Worm (Caenorhabditis elegans) whole organism, early embryonic: ENCODE measurements around the gene Y57G11C.8.

Source experiments
- B0310.2 ChIP-seq: sonication (generic microtip); optimal IDR thresholded peaks from 2 replicates; lab custom pipeline; 2016; ENCODE audit warnings: mild to moderate bottlenecking, missing genetic modification characterization, missing compliant biosample characterization
- F13C5.2 ChIP-seq: sonication (generic microtip); optimal IDR thresholded peaks from 2 replicates; lab custom pipeline; 2017; ENCODE audit warnings: mild to moderate bottlenecking, missing genetic modification characterization, inconsistent platforms, missing compliant biosample characterization
- aly-1 ChIP-seq: sonication (generic microtip); optimal IDR thresholded peaks from 2 replicates; lab custom pipeline; 2016; ENCODE audit warnings: missing genetic modification characterization, missing compliant biosample characterization
- ama-1 ChIP-seq: fragments of 150-350 bp; optimal IDR thresholded peaks from 2 replicates; lab custom pipeline; 2014
- ceh-13 ChIP-seq: fragments of 200-800 bp; sonication (Bioruptor generic); optimal IDR thresholded peaks from 2 replicates; lab custom pipeline; 2018; ENCODE audit warnings: mild to moderate bottlenecking, missing genetic modification characterization, missing compliant biosample characterization
- ceh-36 ChIP-seq: sonication (generic microtip); optimal IDR thresholded peaks from 2 replicates; lab custom pipeline; 2016; ENCODE audit warnings: missing genetic modification characterization, inconsistent platforms, missing compliant biosample characterization
- ets-7 ChIP-seq: sonication (generic microtip); optimal IDR thresholded peaks from 2 replicates; lab custom pipeline; 2016; ENCODE audit warnings: missing genotype, missing genetic modification characterization, missing compliant biosample characterization
- flt-1 ChIP-seq: fragments of 200-800 bp; sonication (Bioruptor generic); IDR thresholded peaks from 2 replicates; pipeline ENCODE4 v1.3.6; 2022; ENCODE audit warnings: missing genetic modification characterization, missing compliant biosample characterization
- hmbx-1 ChIP-seq: sonication (generic microtip); optimal IDR thresholded peaks from 2 replicates; lab custom pipeline; 2016; ENCODE audit warnings: mild to moderate bottlenecking, missing genetic modification characterization, missing compliant biosample characterization
- hmg-4 ChIP-seq: fragments of 200-800 bp; sonication (Bioruptor generic); optimal IDR thresholded peaks from 2 replicates; lab custom pipeline; 2018; ENCODE audit warnings: mild to moderate bottlenecking, missing genetic modification characterization, missing compliant biosample characterization
- hnd-1 ChIP-seq: sonication (generic microtip); optimal IDR thresholded peaks from 2 replicates; lab custom pipeline; 2016; ENCODE audit warnings: missing genetic modification characterization, missing compliant biosample characterization
- pes-1 ChIP-seq: fragments of 200-800 bp; sonication (Bioruptor generic); IDR thresholded peaks from 2 replicates; pipeline ENCODE4 v1.3.6; 2022; ENCODE audit warnings: missing genetic modification reagents, missing genetic modification characterization, missing compliant biosample characterization
- scrt-1 ChIP-seq: fragments of 200-800 bp; sonication (Bioruptor generic); IDR thresholded peaks from 2 replicates; pipeline ENCODE4 v1.3.6; 2022; ENCODE audit warnings: missing genetic modification characterization, missing compliant biosample characterization
- sea-1 ChIP-seq: fragments of 200-800 bp; sonication (Bioruptor generic); conservative IDR thresholded peaks from 2 replicates; pipeline ENCODE4 v1.3.6; 2022; ENCODE audit warnings: missing genetic modification characterization, missing compliant biosample characterization
- tbx-11 ChIP-seq: fragments of 200-800 bp; sonication (Bioruptor generic); IDR thresholded peaks from 2 replicates; pipeline ENCODE4 v1.3.6; 2022; ENCODE audit warnings: missing genetic modification characterization, missing compliant biosample characterization
- tbx-37 ChIP-seq: fragments of 200-800 bp; sonication (Bioruptor generic); conservative IDR thresholded peaks from 2 replicates; pipeline ENCODE4 v1.3.6; 2022; ENCODE audit warnings: missing genetic modification reagents, missing genetic modification characterization, missing compliant biosample characterization
- tra-4 ChIP-seq: sonication (generic microtip); optimal IDR thresholded peaks from 2 replicates; lab custom pipeline; 2017; ENCODE audit warnings: missing genetic modification characterization, missing compliant biosample characterization

The Y57G11C.8 gene

ce11 chrIV:14792602-14793232 is 11.1 kb downstream of the Y57G11C.8 start, which contains the start of gene gdi-1:
Gene gdi-1 (minus strand): TSS chrIV:14792887.
- TF ChIP-seq flt-1 (GFP tag; lab: Robert Waterston, UW), result no peak
- no peak for TF ChIP-seq B0310.2 (tag; lab: Kevin White, UChicago)
- TF ChIP-seq scrt-1 (GFP tag; lab: Robert Waterston, UW), result no peak
- no peak for TF ChIP-seq ceh-36
- no peak for TF ChIP-seq ama-1 (lab: Kevin White, UChicago)
- TF ChIP-seq tbx-37 (GFP tag; lab: Robert Waterston, UW), result no peak
- TF ChIP-seq aly-1 (tag; lab: Kevin White, UChicago), result no peak
- no peak for TF ChIP-seq F13C5.2 (tag; lab: Kevin White, UChicago)

DNA sequence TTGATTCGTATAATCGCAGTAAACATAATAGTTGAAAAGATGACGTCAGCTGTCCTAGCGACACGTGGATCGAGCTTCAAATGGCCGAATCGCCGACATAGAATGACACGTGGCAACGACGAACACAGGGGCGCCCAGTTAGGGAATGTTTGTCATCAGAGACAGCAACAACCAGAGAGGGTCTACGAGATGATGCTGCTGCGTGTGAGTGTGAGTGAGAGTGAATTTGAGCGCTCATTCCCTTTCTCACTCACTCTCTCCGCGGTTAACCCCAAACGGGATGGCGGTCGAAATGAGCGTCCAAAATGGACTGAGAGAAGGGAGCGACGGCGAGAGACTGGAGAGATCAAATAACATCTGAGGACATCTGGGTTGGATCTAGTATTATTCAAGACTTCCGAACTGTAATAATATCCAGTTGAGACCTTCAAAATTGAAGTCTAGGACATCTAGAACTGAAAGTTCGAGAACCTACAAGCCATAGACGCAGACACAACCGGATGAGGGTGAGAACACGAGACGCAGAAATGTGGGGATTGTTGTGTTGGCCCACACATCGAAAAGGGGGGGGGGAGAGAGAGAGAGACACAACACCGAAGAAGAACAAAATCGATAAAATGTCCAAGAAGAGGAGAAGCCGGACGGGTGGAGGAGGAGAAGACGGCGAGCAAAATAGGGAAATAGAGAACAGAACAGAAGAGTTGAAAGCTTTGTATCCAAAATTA is 12.4 kb downstream of the Y57G11C.8 start:
- TF ChIP-seq tbx-11 (GFP tag; lab: Robert Waterston, UW) (no peak), hmbx-1 (tag; lab: Kevin White, UChicago) (no peak), ama-1 (lab: Kevin White, UChicago) (no peak), aly-1 (tag; lab: Kevin White, UChicago) (no peak), B0310.2 (tag; lab: Kevin White, UChicago) (no peak), tra-4 (tag; lab: Kevin White, UChicago) (no peak), hmg-4 (GFP tag; lab: Kevin White, UChicago) (peak; percentile 16)

- no peak for TF ChIP-seq tbx-11 (GFP tag; lab: Robert Waterston, UW)
- TF ChIP-seq scrt-1 (GFP tag; lab: Robert Waterston, UW), result no peak
- no peak for TF ChIP-seq flt-1 (GFP tag; lab: Robert Waterston, UW)
- no peak for TF ChIP-seq F13C5.2 (tag; lab: Kevin White, UChicago)
- no peak for TF ChIP-seq ceh-36
Measured at ce11 chrIV:14795918-14796488, 14.4 kb downstream of the Y57G11C.8 start, which contains the start of gene coq-3. Gene coq-3 (minus strand): TSS chrIV:14796324.

ce11 chrIV:14797354-14797753 is 15.7 kb downstream of the Y57G11C.8 start, which contains the start of the genes Y57G11C.1147 and nuo-3:
Gene Y57G11C.1147 (minus strand): TSS chrIV:14797514.
Gene nuo-3 (minus strand): TSS chrIV:14797544.
- TF ChIP-seq ets-7 (tag; lab: Kevin White, UChicago), result no peak
- TF ChIP-seq scrt-1 (GFP tag; lab: Robert Waterston, UW), result no peak
- TF ChIP-seq tbx-37 (GFP tag; lab: Robert Waterston, UW), result no peak
- no peak for TF ChIP-seq sea-1 (GFP tag; lab: Robert Waterston, UW)
- TF ChIP-seq aly-1 (tag; lab: Kevin White, UChicago), result no peak
- TF ChIP-seq tbx-11 (GFP tag; lab: Robert Waterston, UW), result no peak
- no peak for TF ChIP-seq pes-1
- no peak for TF ChIP-seq ama-1 (lab: Kevin White, UChicago)
- TF ChIP-seq flt-1 (GFP tag; lab: Robert Waterston, UW), result no peak
- no peak for TF ChIP-seq ceh-36
- TF ChIP-seq ceh-13 (GFP tag; lab: Kevin White, UChicago), result no peak
- TF ChIP-seq B0310.2 (tag; lab: Kevin White, UChicago), result no peak
- no peak for TF ChIP-seq hnd-1 (tag; lab: Kevin White, UChicago)
- no peak for TF ChIP-seq hmg-4 (GFP tag; lab: Kevin White, UChicago)
- no peak for TF ChIP-seq F13C5.2 (tag; lab: Kevin White, UChicago)
- TF ChIP-seq tra-4 (tag; lab: Kevin White, UChicago), result no peak
- TF ChIP-seq hmbx-1 (tag; lab: Kevin White, UChicago), result no peak

- TF ChIP-seq hmbx-1 (tag; lab: Kevin White, UChicago) (no peak), hmg-4 (GFP tag; lab: Kevin White, UChicago) (no peak), ceh-13 (GFP tag; lab: Kevin White, UChicago) (no peak), pes-1 (no peak), ceh-36 (no peak), hnd-1 (tag; lab: Kevin White, UChicago) (no peak), tra-4 (tag; lab: Kevin White, UChicago) (no peak)
Measured at ce11 chrIV:14797849-14798248, 16.2 kb downstream of the Y57G11C.8 start, which contains the start of gene arl-8. Gene arl-8 (plus strand): TSS chrIV:14798149.

- no peak for TF ChIP-seq aly-1 (tag; lab: Kevin White, UChicago)
- TF ChIP-seq tbx-11 (GFP tag; lab: Robert Waterston, UW), result no peak
- TF ChIP-seq ceh-13 (GFP tag; lab: Kevin White, UChicago), result no peak
- TF ChIP-seq B0310.2 (tag; lab: Kevin White, UChicago), result no peak
- no peak for TF ChIP-seq ama-1 (lab: Kevin White, UChicago)
- TF ChIP-seq hnd-1 (tag; lab: Kevin White, UChicago), result no peak
- TF ChIP-seq ceh-36, result no peak
- TF ChIP-seq hmbx-1 (tag; lab: Kevin White, UChicago), result no peak
- no peak for TF ChIP-seq flt-1 (GFP tag; lab: Robert Waterston, UW)
Measured at ce11 chrIV:14799186-14799585, 17.5 kb downstream of the Y57G11C.8 start, which contains the start of gene Y57G11C.14. Gene Y57G11C.14 (plus strand): TSS chrIV:14799311.

DNA sequence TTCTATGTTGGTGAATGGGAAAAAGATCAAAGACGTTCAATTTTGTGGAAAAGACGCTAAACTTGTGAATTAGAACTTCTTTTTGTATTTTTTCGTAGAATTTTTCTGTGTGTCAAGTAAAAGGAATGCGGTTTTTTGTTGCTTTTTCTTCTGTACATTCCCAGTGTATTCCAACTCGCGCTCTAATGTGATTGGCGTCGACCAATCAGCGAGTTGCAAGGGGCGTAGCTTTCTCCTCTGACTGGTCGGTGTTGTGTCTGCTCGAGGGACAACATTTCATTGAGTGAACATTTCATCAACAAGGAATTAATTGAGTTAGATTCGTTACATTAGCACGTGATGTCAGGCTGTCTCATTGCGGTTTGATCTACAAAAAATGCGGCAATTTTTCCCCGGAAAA is 19.3 kb downstream of the Y57G11C.8 start:
- no peak for TF ChIP-seq flt-1 (GFP tag; lab: Robert Waterston, UW)
- no peak for TF ChIP-seq B0310.2 (tag; lab: Kevin White, UChicago)
- no peak for TF ChIP-seq sea-1 (GFP tag; lab: Robert Waterston, UW)
- TF ChIP-seq ceh-13 (GFP tag; lab: Kevin White, UChicago), result no peak
- no peak for TF ChIP-seq aly-1 (tag; lab: Kevin White, UChicago)
- TF ChIP-seq ceh-36, result no peak
- no peak for TF ChIP-seq pes-1
- no peak for TF ChIP-seq tbx-37 (GFP tag; lab: Robert Waterston, UW)
- no peak for TF ChIP-seq F13C5.2 (tag; lab: Kevin White, UChicago)
- TF ChIP-seq hnd-1 (tag; lab: Kevin White, UChicago), result no peak
- no peak for TF ChIP-seq ets-7 (tag; lab: Kevin White, UChicago)
- no peak for TF ChIP-seq hmbx-1 (tag; lab: Kevin White, UChicago)
- no peak for TF ChIP-seq tra-4 (tag; lab: Kevin White, UChicago)
- no peak for TF ChIP-seq scrt-1 (GFP tag; lab: Robert Waterston, UW)
- no peak for TF ChIP-seq tbx-11 (GFP tag; lab: Robert Waterston, UW)
- TF ChIP-seq hmg-4 (GFP tag; lab: Kevin White, UChicago), result no peak
- TF ChIP-seq ama-1 (lab: Kevin White, UChicago), result no peak
